Fruit fly (Drosophila melanogaster): ENCODE data around the gene rpk.
A peak's percentile ranks its signal among the peaks of the same experiment; 100 is the strongest.

rpk gene

DNA sequence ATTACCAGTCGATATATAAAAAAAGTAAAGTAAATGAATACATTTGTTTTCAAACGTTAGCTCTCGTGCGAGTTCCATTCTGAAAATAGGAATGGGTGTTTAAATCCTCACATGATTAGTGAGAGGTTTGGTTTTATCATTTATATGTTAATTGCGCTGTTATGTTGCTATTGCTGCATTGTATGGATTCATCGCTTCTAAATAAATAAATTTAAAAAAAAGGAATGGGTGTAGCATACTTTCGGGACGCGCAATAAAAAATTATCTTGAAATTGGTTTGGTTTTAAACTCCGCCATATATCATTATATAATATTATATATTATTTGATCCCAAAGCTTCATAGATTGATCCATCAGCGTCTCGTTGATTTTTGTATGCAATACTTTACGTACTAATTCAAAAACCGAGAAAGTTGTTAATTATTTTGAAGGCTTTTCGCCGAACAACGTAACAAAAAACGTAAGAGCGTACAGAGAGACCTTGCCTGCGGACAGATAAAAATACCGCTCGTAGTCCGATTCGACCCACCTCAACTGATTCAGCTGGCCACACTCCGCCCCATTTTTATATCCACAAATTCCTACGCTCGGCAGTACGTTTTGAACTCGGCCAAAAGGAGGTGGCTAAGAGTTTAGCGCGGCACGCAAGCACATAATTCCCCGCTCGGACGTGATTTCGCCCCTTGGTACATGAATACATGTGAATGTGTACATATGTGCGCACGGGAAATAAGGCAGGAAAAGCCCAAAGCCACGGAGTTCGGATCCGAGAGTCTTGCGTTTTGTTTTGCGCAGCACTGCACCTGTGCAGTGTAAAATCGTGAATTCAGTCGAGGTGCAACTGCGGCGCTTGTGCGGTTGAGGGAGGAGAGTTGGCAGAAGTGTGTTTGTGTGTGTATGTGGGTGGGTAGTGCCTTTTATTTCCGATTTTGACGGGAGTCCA, 13.5 kb downstream of the rpk start, which contains the start of gene smash (continued):
- TF ChIP-seq BtbVII (GFP tag; optimal IDR thresholded peaks at IDR 0.05) (peak; percentile 16), fu2 (GFP tag; optimal IDR thresholded peaks at IDR 0.05) (no peak), CG10267 (tag; optimal IDR thresholded peaks at IDR 0.05) (peak; percentile 48), prd (optimal IDR thresholded peaks at IDR 0.05) (no peak), prd (GFP tag; IDR thresholded peaks at IDR 0.05) (peak; percentile 31; the same call in 1 of the 3 replicates), CG32532 (GFP tag; IDR thresholded peaks at IDR 0.05) (peak; percentile 58), CG43689 (GFP tag; IDR thresholded peaks at IDR 0.05) (no peak), CG2120 (GFP tag; optimal IDR thresholded peaks at IDR 0.05) (no peak), CG7987 (GFP tag; optimal IDR thresholded peaks at IDR 0.05) (peak; percentile 71), zfh2 (GFP tag; optimal IDR thresholded peaks at IDR 0.05) (peak; percentile 12), unpg (GFP tag; optimal IDR thresholded peaks at IDR 0.05) (peak; percentile 20), Dip3 (GFP tag; optimal IDR thresholded peaks at IDR 0.05) (no peak), ttk (GFP tag; IDR thresholded peaks at IDR 0.05) (peak; percentile 37; the same call in 1 of the 2 replicates), grn (GFP tag; optimal IDR thresholded peaks at IDR 0.05) (no peak), CG2875 (GFP tag; optimal IDR thresholded peaks at IDR 0.05) (no peak), CrebB (tag; optimal IDR thresholded peaks at IDR 0.05) (peak; percentile 37), CG15479 (GFP tag; optimal IDR thresholded peaks at IDR 0.05) (peak; percentile 52), CG10979 (tag; optimal IDR thresholded peaks at IDR 0.05) (no peak), CG3407 (GFP tag; optimal IDR thresholded peaks at IDR 0.05) (no peak), CG10565 (GFP tag; optimal IDR thresholded peaks at IDR 0.05) (no peak), crol (GFP tag; IDR thresholded peaks at IDR 0.05) (peak; percentile 82), E2f2 (GFP tag; IDR thresholded peaks at IDR 0.05) (peak; percentile 47), Xrp1 (GFP tag; IDR thresholded peaks at IDR 0.05) (no peak), PHDP (tag; optimal IDR thresholded peaks at IDR 0.05) (peak; percentile 23), CG14710 (tag; optimal IDR thresholded peaks at IDR 0.05) (peak; percentile 39), CG31365 (tag; optimal IDR thresholded peaks at IDR 0.05) (no peak), tgo (GFP tag; IDR thresholded peaks at IDR 0.05) (peak; percentile 15; the same call in 2 of the 3 replicates), Blimp-1 (GFP tag; optimal IDR thresholded peaks at IDR 0.05) (no peak), Stat92E (GFP tag; optimal IDR thresholded peaks at IDR 0.05) (no peak), CG12744 (GFP tag; optimal IDR thresholded peaks at IDR 0.05) (no peak), Poxn (GFP tag; IDR thresholded peaks at IDR 0.05) (no peak), Jarid2 (GFP tag; optimal IDR thresholded peaks at IDR 0.05) (peak; percentile 100), CG12236 (GFP tag; optimal IDR thresholded peaks at IDR 0.05) (no peak), cato (GFP tag; optimal IDR thresholded peaks at IDR 0.05; ENCODE audit: borderline replicate concordance) (no peak), CG16813 (GFP tag; IDR thresholded peaks at IDR 0.05; ENCODE audit: partially characterized antibody) (no peak), Hsf (GFP tag; optimal IDR thresholded peaks at IDR 0.05) (no peak), Scr (GFP tag; IDR thresholded peaks at IDR 0.05; ENCODE audit: partially characterized antibody) (peak; percentile 50; the same call in 1 of the 2 replicates), CG11504 (tag; optimal IDR thresholded peaks at IDR 0.05) (no peak), amos (GFP tag; IDR thresholded peaks at IDR 0.05; ENCODE audit: partially characterized antibody) (peak; percentile 61; the same call in 1 of the 2 replicates), Trl (optimal IDR thresholded peaks at IDR 0.05) (no peak), Trl (GFP tag; optimal IDR thresholded peaks at IDR 0.05) (no peak), pzg (GFP tag; optimal IDR thresholded peaks at IDR 0.05) (peak; percentile 90), ewg (GFP tag; optimal IDR thresholded peaks at IDR 0.05) (no peak), MTF-1 (GFP tag; optimal IDR thresholded peaks at IDR 0.05; ENCODE audit: borderline replicate concordance) (peak; percentile 3), CG8290 (GFP tag; optimal IDR thresholded peaks at IDR 0.05) (peak; percentile 92), CG8290 (tag; optimal IDR thresholded peaks at IDR 0.05) (peak; percentile 54 to 94), CG2889 (GFP tag; IDR thresholded peaks at IDR 0.05) (0 out of 3 replicates have a peak, but pooled peaks have one; percentile 17), CG10654 (GFP tag; optimal IDR thresholded peaks at IDR 0.05) (no peak)
